Fruit fly (Drosophila melanogaster) whole organism, adult: Measurements from ENCODE around the gene CG42460.

ENCODE experiments used
- CG11617 ChIP-seq: fragments of 200-800 bp; sonication (Bioruptor generic); optimal IDR thresholded peaks from 2 replicates; lab custom pipeline; 2017; ENCODE audit warnings: mild to moderate bottlenecking, missing biosample characterization, missing genetic modification reagents, missing genetic modification characterization
- CG1620 ChIP-seq: fragments of 200-800 bp; sonication (Bioruptor generic); optimal IDR thresholded peaks from 2 replicates; lab custom pipeline; 2016; ENCODE audit warnings: missing biosample characterization, missing genetic modification characterization
- CG33017 ChIP-seq: fragments of 200-800 bp; sonication (Bioruptor generic); optimal IDR thresholded peaks from 2 replicates; lab custom pipeline; 2018; ENCODE audit warnings: missing biosample characterization, mild to moderate bottlenecking, missing genetic modification characterization, moderate library complexity
- Crg-1 ChIP-seq: fragments of 200-800 bp; sonication (Bioruptor generic); optimal IDR thresholded peaks from 2 replicates; lab custom pipeline; 2016; ENCODE audit warnings: missing biosample characterization, missing genetic modification characterization
- Hr96 ChIP-seq: fragments of 200-800 bp; sonication (Bioruptor generic); optimal IDR thresholded peaks from 2 replicates; lab custom pipeline; 2016; ENCODE audit warnings: missing biosample characterization, missing genetic modification characterization
- Mnt ChIP-seq: fragments of 200-800 bp; sonication (Bioruptor generic); optimal IDR thresholded peaks from 2 replicates; lab custom pipeline; 2016; ENCODE audit warnings: missing biosample characterization, mild to moderate bottlenecking, missing genetic modification characterization
- ovo ChIP-seq: fragments of 200-800 bp; sonication (Bioruptor generic); optimal IDR thresholded peaks from 2 replicates; lab custom pipeline; 2016; ENCODE audit warnings: missing biosample characterization, missing genetic modification characterization

dm6 chr2L:3352927-3353326 is 35.4 kb downstream of the CG42460 start:
- TF ChIP-seq Crg-1, result no peak
- no peak for TF ChIP-seq CG11617
- no peak for TF ChIP-seq CG1620 (GFP tag; lab: Kevin White, UChicago)
- TF ChIP-seq Hr96 (GFP tag; lab: Kevin White, UChicago), result no peak
- no peak for TF ChIP-seq Mnt (GFP tag; lab: Kevin White, UChicago)
- TF ChIP-seq CG33017, result no peak
- no peak for TF ChIP-seq ovo (GFP tag; lab: Kevin White, UChicago)
